Fruit fly (Drosophila melanogaster): ENCODE results near the gene mei-9.
"Not testable (repeated sequence)": the region's sequence is repeated elsewhere in the genome, so short reads cannot be mapped to it uniquely, and the experiment has no call there.

Gene mei-9

DNA sequence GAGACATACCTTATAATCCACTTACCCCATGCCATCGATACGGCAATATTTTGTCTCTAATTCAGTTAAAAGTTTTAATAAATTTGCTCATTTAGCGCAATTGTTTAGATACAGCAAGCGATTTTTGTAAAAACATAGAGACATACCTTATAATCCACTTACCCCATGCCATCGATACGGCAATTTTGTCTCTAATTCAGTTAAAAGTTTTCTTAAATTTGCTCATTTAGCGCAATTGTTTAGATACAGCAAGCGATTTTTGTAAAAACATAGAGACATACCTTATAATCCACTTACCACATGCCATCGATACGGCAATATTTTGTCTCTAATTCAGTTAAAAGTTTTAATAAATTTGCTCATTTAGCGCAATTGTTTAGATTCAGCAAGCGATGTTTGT is at the start of gene mei-9:
Gene mei-9 (minus strand): TSS at position 101 of the 400 bp plus-strand sequence.
- not testable (repeated sequence) for TF ChIP-seq CTCF, CG8478 (optimal IDR thresholded peaks at IDR 0.05)

DNA sequence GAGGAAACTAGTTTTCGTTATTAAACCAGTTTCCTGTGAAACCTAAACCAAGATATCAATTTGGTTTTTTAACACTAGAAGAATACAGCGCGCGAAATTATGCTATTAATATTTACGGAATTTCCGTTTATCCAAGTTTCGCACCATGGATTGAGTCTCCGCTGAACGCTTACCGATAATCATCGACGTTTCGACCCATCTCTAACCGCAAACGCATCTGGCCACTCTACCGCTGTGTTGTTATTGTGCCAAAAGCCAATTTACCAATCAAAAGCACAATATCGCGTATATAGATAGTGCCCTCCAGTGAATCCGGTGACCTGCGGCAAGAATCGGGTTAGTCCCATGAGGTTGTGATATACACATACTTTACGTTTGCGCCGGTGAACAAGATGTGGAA is 47.6 kb upstream of the mei-9 start, which contains the start of gene CG3626:
Gene CG3626 (plus strand): TSS at position 222 of the 400 bp plus-strand sequence.
- TF ChIP-seq CG8478 (optimal IDR thresholded peaks at IDR 0.05) (no peak), CTCF (optimal IDR thresholded peaks at IDR 0.05) (peak; percentile 61 to 63)

DNA sequence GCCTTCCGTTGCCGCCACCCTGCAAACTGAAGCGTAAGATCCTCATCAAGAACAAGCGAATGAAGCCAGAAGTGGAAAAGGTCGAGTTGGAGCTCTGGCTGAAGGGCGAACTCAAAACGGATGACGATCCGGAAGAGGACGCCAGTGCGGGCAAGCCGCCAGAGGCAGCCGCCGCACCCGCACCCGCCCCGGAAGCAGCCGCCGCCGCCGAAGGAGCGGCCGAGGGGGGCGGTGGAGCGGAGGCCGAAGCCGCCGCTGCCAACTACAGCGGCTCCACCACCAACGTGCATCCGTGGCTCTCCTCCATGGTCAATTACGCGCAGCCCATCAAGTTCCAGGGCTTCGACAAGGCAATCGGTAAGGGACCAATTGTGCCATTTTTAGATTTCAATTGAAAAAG is 39.9 kb upstream of the mei-9 start:
- TF ChIP-seq CTCF (optimal IDR thresholded peaks at IDR 0.05) (no peak), CG8478 (optimal IDR thresholded peaks at IDR 0.05) (no peak)

DNA sequence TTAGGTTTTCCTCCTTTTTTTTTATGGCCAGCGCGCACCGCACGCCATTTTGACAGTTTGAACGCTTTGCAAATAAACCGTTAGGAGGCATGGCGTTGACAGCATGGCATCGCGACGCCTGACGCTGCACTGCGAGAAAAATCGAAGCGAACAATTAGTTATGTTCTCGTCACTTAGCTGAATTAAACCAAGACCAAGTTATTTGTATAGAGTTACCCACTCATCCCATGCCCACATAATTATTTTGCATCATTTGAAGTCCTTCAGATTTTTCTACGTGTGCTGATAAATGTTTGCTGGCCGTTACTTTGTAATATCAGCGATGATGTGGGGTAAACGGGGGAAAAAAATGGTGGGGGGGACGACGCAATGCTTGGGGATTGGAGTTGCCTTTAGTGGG is 11.2 kb upstream of the mei-9 start:
- TF ChIP-seq CTCF (optimal IDR thresholded peaks at IDR 0.05) (no peak), CG8478 (optimal IDR thresholded peaks at IDR 0.05) (no peak)

DNA sequence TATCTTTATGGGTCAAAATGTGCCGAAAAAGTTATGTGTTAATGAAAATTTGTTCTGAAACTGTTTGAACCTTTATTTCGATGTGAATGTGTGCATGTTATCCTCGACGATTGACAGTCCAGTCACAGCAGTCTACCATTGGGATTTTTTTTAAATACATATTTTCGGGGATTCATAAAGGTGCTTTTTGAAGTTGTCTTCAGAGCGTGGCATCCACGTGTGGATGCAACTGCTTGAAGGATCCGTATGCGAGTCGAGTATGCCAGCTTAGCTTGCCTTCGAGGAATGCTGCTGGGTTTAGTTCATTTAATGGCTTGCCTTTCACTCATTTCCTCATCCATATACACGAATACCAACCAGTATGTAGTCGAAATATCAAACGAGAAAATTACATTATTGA is 10.8 kb upstream of the mei-9 start, which contains the start of gene CG12693:
Gene CG12693 (minus strand): TSS at position 101 of the 400 bp plus-strand sequence.
- TF ChIP-seq CG8478 (optimal IDR thresholded peaks at IDR 0.05) (no peak), CTCF (optimal IDR thresholded peaks at IDR 0.05) (no peak)

DNA sequence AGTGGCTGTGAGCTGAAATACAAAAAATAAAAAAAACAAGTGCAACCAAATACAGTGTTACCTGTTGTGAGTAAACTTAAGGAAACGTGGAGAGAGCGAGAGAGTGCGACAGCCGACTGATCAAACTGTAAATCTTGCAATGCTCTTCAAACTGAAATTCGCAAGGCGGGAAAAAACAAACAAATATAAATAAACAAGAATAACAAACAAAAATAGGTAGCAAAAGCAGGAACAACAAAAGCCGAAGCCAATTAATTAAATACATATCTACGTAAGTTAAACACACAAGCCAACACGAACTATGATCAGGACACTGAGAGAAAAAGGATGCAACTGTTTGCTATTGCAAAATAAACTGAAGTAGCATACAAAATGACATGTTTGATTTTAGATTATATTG is 6.7 kb upstream of the mei-9 start:
- TF ChIP-seq CG8478 (optimal IDR thresholded peaks at IDR 0.05) = no peak
- no peak for TF ChIP-seq CTCF (optimal IDR thresholded peaks at IDR 0.05)

DNA sequence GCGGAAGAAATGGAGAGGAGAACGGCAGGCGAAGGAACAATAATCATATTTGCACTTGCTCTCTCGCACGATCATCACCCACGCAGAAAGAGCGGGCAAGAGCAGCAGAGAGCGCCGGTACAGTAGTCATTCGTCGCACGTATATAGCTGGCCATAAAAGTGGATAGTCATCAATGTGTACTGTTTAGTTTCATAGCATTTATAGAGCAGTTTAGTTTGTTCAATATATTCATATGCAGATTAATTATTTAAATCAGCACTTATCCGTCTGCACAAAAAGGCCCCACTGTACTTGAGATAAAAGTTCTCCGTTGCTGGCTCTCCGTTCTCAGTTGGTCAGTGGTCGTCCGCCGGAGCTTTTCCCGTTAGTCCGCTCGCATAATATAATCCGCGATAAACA is 6.2 kb upstream of the mei-9 start:
- TF ChIP-seq CG8478 (optimal IDR thresholded peaks at IDR 0.05) = no peak
- TF ChIP-seq CTCF (optimal IDR thresholded peaks at IDR 0.05) = no peak

DNA sequence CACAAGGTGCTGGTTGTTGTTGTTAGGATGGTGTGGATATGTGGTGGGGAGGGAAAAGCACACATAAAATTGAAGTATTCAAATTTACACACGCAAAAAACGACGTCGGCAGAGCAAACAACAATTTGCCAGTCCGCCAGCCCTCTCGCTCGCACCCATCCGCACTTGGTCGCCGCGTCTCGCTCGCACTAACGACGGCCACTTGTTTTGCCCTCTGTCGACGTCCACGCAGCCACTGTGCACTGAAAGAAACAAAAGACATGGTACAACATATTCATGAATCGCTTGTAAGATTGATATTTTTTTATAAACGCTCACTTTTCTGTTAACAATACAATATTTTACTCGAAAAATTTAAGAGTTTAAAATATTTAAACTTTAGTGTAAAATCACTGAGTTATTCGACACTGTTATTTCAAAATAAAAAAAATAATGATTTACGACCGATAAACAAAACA is 5.3 kb upstream of the mei-9 start:
- TF ChIP-seq CG8478 (optimal IDR thresholded peaks at IDR 0.05) = no peak
- no peak for TF ChIP-seq CTCF (optimal IDR thresholded peaks at IDR 0.05)

DNA sequence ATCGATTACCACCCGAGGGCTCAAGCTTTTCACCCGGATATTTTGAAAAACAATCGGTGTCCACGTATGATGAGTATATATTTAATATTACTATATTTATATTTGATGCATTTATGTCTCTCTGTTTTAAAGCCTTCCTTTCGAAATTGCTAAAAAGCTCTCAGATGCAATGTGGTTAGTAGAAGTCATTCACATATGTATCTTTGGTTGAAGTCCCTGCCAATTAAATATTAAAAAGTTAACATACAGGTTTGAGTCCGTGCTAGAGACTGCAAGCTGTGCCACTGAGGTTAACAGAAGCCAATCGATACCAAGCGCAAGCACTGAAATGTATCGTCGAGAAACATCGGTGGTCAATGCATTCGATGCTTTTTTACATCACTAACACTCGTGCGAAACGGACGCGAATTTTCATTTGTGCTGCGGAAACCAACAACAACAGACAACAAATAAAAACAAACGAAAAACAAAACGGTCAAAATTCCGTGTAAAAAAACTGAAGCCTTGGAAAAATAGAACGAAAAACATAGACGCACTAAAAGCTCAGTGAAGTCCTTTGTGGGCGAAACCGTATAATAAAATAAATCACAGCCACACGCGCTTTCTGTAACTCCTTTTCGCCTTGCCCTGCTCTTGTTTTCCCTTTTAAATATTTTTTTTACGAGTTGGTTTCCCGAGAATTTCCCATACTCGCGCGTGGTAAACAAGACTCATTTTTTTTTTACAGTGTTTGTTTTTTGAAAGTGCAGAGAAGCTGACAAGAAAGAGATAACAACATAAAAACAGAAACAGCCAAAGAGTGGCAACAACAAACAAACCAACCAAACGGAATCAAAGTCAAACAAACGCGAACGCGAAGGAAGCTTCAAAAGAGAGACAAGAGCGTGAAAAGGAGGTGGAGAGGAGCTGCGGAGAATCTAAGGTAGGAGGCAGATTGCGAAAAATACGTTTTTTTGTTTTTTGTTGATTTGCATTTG is 3.9 kb upstream of the mei-9 start, which contains the start of gene norpA:
Gene norpA (plus strand): TSS at position 393 of the 977 bp plus-strand sequence.
- peak; percentile 47 to 52 for TF ChIP-seq CTCF (optimal IDR thresholded peaks at IDR 0.05)
- TF ChIP-seq CG8478 (optimal IDR thresholded peaks at IDR 0.05) = no peak

DNA sequence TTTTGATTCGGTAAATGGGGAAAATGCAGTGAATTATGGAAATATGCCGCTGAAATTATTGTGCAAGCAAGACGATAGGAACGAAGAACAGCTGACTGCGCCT is 3.4 kb upstream of the mei-9 start, which contains the start of gene mRpL33:
Gene mRpL33 (minus strand): TSS at position 101 of the 103 bp plus-strand sequence.
- TF ChIP-seq CG8478 (optimal IDR thresholded peaks at IDR 0.05) (no peak), CTCF (optimal IDR thresholded peaks at IDR 0.05) (no peak)

DNA sequence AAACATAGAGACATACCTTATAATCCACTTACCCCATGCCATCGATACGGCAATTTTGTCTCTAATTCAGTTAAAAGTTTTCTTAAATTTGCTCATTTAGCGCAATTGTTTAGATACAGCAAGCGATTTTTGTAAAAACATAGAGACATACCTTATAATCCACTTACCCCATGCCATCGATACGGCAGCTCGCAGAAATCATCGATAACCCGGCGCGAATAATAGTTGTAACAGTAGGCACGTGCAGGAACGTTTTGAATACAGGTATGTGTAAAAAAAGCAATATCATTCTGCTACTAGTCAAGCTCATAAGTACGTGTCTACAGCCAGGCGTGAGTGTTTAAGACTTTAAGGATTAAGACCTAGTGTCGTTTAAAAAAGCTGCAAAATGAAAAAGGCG is 639 bp upstream of the mei-9 start, which contains the start of gene NO66:
Gene NO66 (plus strand): TSS at position 199 of the 400 bp plus-strand sequence.
- TF ChIP-seq CG8478, CTCF (optimal IDR thresholded peaks at IDR 0.05): not testable (repeated sequence)

DNA sequence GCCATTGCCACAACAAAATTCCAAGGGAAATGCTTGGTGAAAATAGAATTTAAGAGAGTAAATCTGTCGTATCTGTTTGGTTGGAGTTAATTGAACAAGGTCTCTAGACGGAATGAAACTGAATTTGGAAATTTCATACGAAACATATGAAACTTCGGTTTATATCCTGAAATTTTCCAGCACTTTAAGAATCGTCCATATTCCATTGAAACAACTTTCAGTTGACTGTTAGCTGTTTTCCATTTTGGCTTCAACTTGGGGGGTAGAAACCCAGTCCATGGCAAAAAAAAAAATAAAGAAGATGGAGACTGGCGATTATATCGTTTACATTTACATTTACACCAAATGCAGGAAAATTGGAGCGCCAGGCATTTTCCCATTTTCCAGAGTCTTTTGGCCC is 6.9 kb downstream of the mei-9 start, which contains the start of gene CG15579:
Gene CG15579 (minus strand): TSS at position 101 of the 400 bp plus-strand sequence.
- no peak for TF ChIP-seq CG8478 (optimal IDR thresholded peaks at IDR 0.05)
- TF ChIP-seq CTCF (optimal IDR thresholded peaks at IDR 0.05) = no peak

DNA sequence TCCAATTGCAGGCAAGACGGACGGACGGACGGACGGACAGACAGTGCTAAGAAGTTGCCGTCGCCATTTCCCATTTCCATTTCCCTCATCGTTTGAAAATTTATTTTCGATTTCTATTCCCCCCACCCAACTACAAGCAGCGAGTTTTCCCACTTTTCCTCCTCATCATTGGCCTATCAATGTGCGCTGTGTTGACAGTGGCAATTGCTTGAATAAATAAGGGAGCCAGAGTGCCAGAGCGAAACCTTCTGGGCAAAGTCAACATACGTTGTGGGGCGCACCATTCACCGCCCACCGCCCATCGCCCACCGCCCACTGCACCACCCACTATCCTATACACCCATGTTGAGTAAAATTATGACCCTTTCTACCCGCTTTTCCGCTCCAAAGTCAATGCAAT is 12.6 kb downstream of the mei-9 start:
- TF ChIP-seq CG8478 (optimal IDR thresholded peaks at IDR 0.05) (no peak), CTCF (optimal IDR thresholded peaks at IDR 0.05) (no peak)

DNA sequence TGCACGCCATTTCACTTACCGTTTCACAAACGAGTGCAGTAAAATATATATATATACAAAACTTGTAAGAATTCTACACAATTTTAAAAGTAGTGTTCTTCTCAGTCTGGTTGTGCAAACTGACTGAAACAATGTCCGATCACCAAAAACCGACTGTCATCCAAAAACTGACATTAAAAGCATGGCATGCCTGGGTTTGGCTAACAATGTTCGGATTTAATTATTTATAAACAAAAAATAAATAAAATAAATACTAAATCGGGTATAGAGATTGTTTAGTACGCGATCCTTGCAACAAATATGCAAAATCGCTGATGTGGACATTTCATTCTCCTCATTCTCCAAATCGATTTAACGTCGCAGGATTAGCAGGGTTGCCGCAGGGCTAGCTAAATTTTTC is 16.4 kb downstream of the mei-9 start, which contains the start of gene CG12692:
Gene CG12692 (minus strand): TSS at position 101 of the 400 bp plus-strand sequence.
- TF ChIP-seq CTCF (optimal IDR thresholded peaks at IDR 0.05) (no peak), CG8478 (optimal IDR thresholded peaks at IDR 0.05) (no peak)

DNA sequence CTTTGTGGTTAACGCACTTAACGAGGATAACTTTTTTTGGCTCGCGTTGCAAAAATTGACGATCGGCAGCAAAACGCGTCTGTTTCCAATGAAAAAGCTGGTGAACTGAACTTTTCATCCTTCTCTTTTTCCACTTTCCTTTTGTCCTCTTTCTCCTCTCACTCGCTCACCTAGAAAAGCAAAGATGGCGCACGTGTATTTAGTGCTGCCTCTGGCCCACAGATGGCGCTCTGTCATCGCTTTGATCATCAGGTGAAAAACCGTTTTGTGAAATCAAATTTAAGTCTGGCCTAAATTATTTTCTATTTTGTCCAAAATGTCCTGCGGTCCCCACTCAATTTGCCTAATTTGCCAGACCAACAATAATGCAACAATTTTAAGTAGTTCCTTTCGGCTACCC is 25.2 kb downstream of the mei-9 start:
- TF ChIP-seq CG8478 (optimal IDR thresholded peaks at IDR 0.05) (no peak), CTCF (optimal IDR thresholded peaks at IDR 0.05) (peak; percentile 81 to 82)

DNA sequence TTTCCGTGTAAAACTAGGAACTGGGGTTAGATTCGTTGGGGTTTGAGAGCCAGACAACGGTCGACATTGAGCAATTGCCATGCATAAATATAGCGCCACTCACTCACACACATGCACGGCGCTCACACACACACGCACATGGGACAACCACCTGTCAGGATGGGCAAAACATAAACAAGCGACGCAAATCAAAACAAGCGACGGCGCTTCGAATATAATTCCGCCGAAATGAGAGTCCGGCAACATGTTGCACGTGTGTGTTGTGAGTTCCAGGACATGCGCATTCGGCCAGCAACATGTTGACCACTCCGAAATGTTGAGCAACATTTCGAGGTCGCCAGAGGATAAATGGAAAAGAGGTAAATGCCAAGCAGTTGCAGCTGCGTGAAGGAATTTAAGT is 37.8 kb downstream of the mei-9 start:
- TF ChIP-seq CTCF (optimal IDR thresholded peaks at IDR 0.05) = no peak
- no peak for TF ChIP-seq CG8478 (optimal IDR thresholded peaks at IDR 0.05)

Measured in S2 (cell line).